Fruit fly (Drosophila melanogaster) whole organism, adult: ENCODE results near the gene Zip71B.

Experiments
- CG12768 ChIP-seq: fragments of 200-800 bp; sonication (Bioruptor generic); optimal IDR thresholded peaks from 2 replicates; lab custom pipeline; 2017; ENCODE audit warnings: missing biosample characterization, missing genetic modification characterization, mild to moderate bottlenecking, moderate library complexity, missing genetic modification reagents
- CG5204 ChIP-seq: fragments of 200-800 bp; sonication (Bioruptor generic); optimal IDR thresholded peaks from 2 replicates; lab custom pipeline; 2016; ENCODE audit warnings: missing biosample characterization, missing genetic modification characterization
- CG7045 ChIP-seq: fragments of 200-800 bp; sonication (Bioruptor generic); optimal IDR thresholded peaks from 2 replicates; lab custom pipeline; 2017; ENCODE audit warnings: missing biosample characterization, mild to moderate bottlenecking, missing genetic modification characterization
- cic ChIP-seq: fragments of 200-800 bp; sonication (Bioruptor generic); optimal IDR thresholded peaks from 2 replicates; lab custom pipeline; 2017; ENCODE audit warnings: missing biosample characterization, mild to moderate bottlenecking, missing genetic modification characterization, moderate library complexity
- cnc ChIP-seq, 2 experiments: fragments of >200 bp; optimal IDR thresholded peaks; 2 replicates each; lab custom pipeline; 2017
- toe ChIP-seq: fragments of 200-800 bp; sonication (Bioruptor generic); optimal IDR thresholded peaks from 2 replicates; lab custom pipeline; 2016; ENCODE audit warnings: missing biosample characterization, missing genetic modification characterization

dm6 chr3L:15043465-15043864 is 51.4 kb downstream of the Zip71B start:
- TF ChIP-seq cnc (optimal IDR thresholded peaks at IDR 0.05; lab: Kevin White, UChicago) (no peak), cic (GFP tag; lab: Kevin White, UChicago) (no peak), CG12768 (GFP tag; lab: Kevin White, UChicago) (no peak), CG7045 (GFP tag; lab: Kevin White, UChicago) (no peak), toe (GFP tag; lab: Kevin White, UChicago) (no peak), CG5204 (GFP tag; lab: Kevin White, UChicago) (no peak)
